Worm (Caenorhabditis elegans) whole organism, young adult: ENCODE measurements around the gene C48B4.9.

Source experiments
- F23B12.7 ChIP-seq: sonication (generic microtip); optimal IDR thresholded peaks from 2 replicates; lab custom pipeline; 2017; ENCODE audit warnings: missing genetic modification characterization, mild to moderate bottlenecking, missing compliant biosample characterization, antibody characterized with exemption, moderate library complexity; ENCODE audit not compliant: insufficient read depth
- F33H1.4 ChIP-seq: fragments of 200-800 bp; sonication (Bioruptor generic); IDR thresholded peaks from 2 replicates; pipeline ENCODE4 v1.3.6; 2022; ENCODE audit warnings: missing genetic modification reagents, missing genetic modification characterization, missing compliant biosample characterization
- F57A8.1 ChIP-seq: fragments of 200-800 bp; sonication (Bioruptor generic); optimal IDR thresholded peaks from 2 replicates; lab custom pipeline; 2018; ENCODE audit warnings: mild to moderate bottlenecking, missing genetic modification characterization, moderate library complexity, missing compliant biosample characterization
- attf-5 ChIP-seq: fragments of 200-800 bp; sonication (Bioruptor generic); optimal IDR thresholded peaks from 2 replicates; lab custom pipeline; 2018; ENCODE audit warnings: mild to moderate bottlenecking, missing genetic modification characterization, missing compliant biosample characterization
- bed-2 ChIP-seq: fragments of 200-800 bp; sonication (Bioruptor generic); IDR thresholded peaks from 2 replicates; pipeline ENCODE4 v1.3.6; 2022; ENCODE audit warnings: missing genetic modification reagents, missing genetic modification characterization, missing compliant biosample characterization
- ccch-3 ChIP-seq: fragments of 200-800 bp; sonication (Bioruptor generic); optimal IDR thresholded peaks from 2 replicates; lab custom pipeline; 2018; ENCODE audit warnings: mild to moderate bottlenecking, missing genetic modification characterization, missing compliant biosample characterization
- ceh-27 ChIP-seq: fragments of 200-800 bp; sonication (Bioruptor generic); optimal IDR thresholded peaks from 2 replicates; lab custom pipeline; 2018; ENCODE audit warnings: mild to moderate bottlenecking, missing genetic modification characterization, moderate library complexity, missing compliant biosample characterization
- dox-1 ChIP-seq: fragments of 200-800 bp; sonication (Bioruptor generic); IDR thresholded peaks from 2 replicates; pipeline ENCODE4 v1.3.6; 2022; ENCODE audit warnings: missing genetic modification reagents, missing genetic modification characterization, missing compliant biosample characterization
- dpl-1 ChIP-seq: fragments of 150-350 bp; optimal IDR thresholded peaks from 2 replicates; lab custom pipeline; 2014; ENCODE audit warnings: missing biosample characterization, missing genetic modification reagents, missing genetic modification characterization
- egl-44 ChIP-seq: fragments of 200-800 bp; sonication (Bioruptor generic); IDR thresholded peaks from 2 replicates; pipeline ENCODE4 v1.3.6; 2022; ENCODE audit warnings: missing genetic modification reagents, missing genetic modification characterization, missing compliant biosample characterization
- egrh-3 ChIP-seq: fragments of 200-800 bp; sonication (Bioruptor generic); IDR thresholded peaks from 2 replicates; pipeline ENCODE4 v1.3.6; 2022; ENCODE audit warnings: missing genetic modification reagents, missing genetic modification characterization, missing compliant biosample characterization
- hlh-26 ChIP-seq: fragments of 200-800 bp; sonication (Bioruptor generic); conservative IDR thresholded peaks from 2 replicates; pipeline ENCODE4 v1.3.6; 2022; ENCODE audit warnings: missing genetic modification reagents, missing genetic modification characterization, missing compliant biosample characterization
- hmg-1.2 ChIP-seq: fragments of 200-800 bp; sonication (Bioruptor generic); IDR thresholded peaks from 2 replicates; pipeline ENCODE4 v1.3.6; 2022; ENCODE audit warnings: missing genetic modification reagents, missing genetic modification characterization, missing compliant biosample characterization
- hrde-1 ChIP-seq: sonication (generic microtip); optimal IDR thresholded peaks from 2 replicates; lab custom pipeline; 2016; ENCODE audit warnings: missing genetic modification characterization, mild to moderate bottlenecking, missing compliant biosample characterization, moderate library complexity, missing genotype, missing genetic modification reagents, borderline replicate concordance
- hsf-1 ChIP-seq: fragments of 200-800 bp; sonication (Bioruptor generic); IDR thresholded peaks from 2 replicates; pipeline ENCODE4 v1.3.6; 2022; ENCODE audit warnings: missing genetic modification reagents, missing genetic modification characterization, missing compliant biosample characterization
- let-607 ChIP-seq, 2 experiments: fragments of 200-800 bp in 1 of 2; sonication (Bioruptor generic) in 1 of 2; sonication (generic microtip) in 1 of 2; optimal IDR thresholded peaks; 2 replicates each; lab custom pipeline; 2016 to 2018; ENCODE audit warnings: mild to moderate bottlenecking in 2 of 2, missing compliant biosample characterization in 2 of 2, missing genetic modification characterization in 2 of 2, moderate library complexity in 2 of 2, missing genotype in 1 of 2
- lin-35 ChIP-seq, 3 experiments: fragments of 150-350 bp in 2 of 3; sonication (generic microtip) in 1 of 3; optimal IDR thresholded peaks; 2 replicates each; lab custom pipeline; 2014 to 2018; ENCODE audit warnings: missing biosample characterization in 3 of 3, missing genetic modification characterization in 3 of 3, missing genetic modification reagents in 3 of 3
- lsl-1 ChIP-seq: fragments of 200-800 bp; sonication (Bioruptor generic); optimal IDR thresholded peaks from 2 replicates; lab custom pipeline; 2018; ENCODE audit warnings: mild to moderate bottlenecking, missing genetic modification characterization, moderate library complexity, missing compliant biosample characterization
- madf-3 ChIP-seq: fragments of 200-800 bp; sonication (Bioruptor generic); IDR thresholded peaks from 2 replicates; pipeline ENCODE4 v1.3.6; 2022; ENCODE audit warnings: missing genetic modification reagents, missing genetic modification characterization, missing compliant biosample characterization
- madf-6 ChIP-seq: fragments of 200-800 bp; sonication (Bioruptor generic); IDR thresholded peaks from 2 replicates; pipeline ENCODE4 v1.3.6; 2022; ENCODE audit warnings: missing genetic modification reagents, missing genetic modification characterization, missing compliant biosample characterization
- mcd-1 ChIP-seq: fragments of 200-800 bp; sonication (Bioruptor generic); IDR thresholded peaks from 2 replicates; pipeline ENCODE4 v1.3.6; 2022; ENCODE audit warnings: missing genetic modification reagents, missing genetic modification characterization, missing compliant biosample characterization
- nhr-179 ChIP-seq: sonication (generic microtip); optimal IDR thresholded peaks from 2 replicates; lab custom pipeline; 2016; ENCODE audit warnings: mild to moderate bottlenecking, missing genetic modification characterization, missing compliant biosample characterization
- nhr-80 ChIP-seq: sonication (generic microtip); optimal IDR thresholded peaks from 2 replicates; lab custom pipeline; 2016; ENCODE audit warnings: missing genetic modification characterization, missing compliant biosample characterization
- pbrm-1 ChIP-seq: fragments of 200-800 bp; sonication (Bioruptor generic); IDR thresholded peaks from 2 replicates; pipeline ENCODE4 v1.3.6; 2022; ENCODE audit warnings: missing genetic modification reagents, missing genetic modification characterization, missing compliant biosample characterization
- repo-1 ChIP-seq: sonication (generic microtip); optimal IDR thresholded peaks from 2 replicates; lab custom pipeline; 2017; ENCODE audit warnings: mild to moderate bottlenecking, missing genetic modification characterization, missing compliant biosample characterization
- unc-130 ChIP-seq: sonication (generic microtip); optimal IDR thresholded peaks from 2 replicates; lab custom pipeline; 2016; ENCODE audit warnings: missing genetic modification reagents, missing genetic modification characterization, missing compliant biosample characterization
- xnd-1 ChIP-seq: sonication (generic microtip); optimal IDR thresholded peaks from 2 replicates; lab custom pipeline; 2016; ENCODE audit warnings: missing genotype, missing genetic modification reagents, missing genetic modification characterization, missing compliant biosample characterization
- ztf-18 ChIP-seq: sonication (generic microtip); optimal IDR thresholded peaks from 2 replicates; lab custom pipeline; 2016; ENCODE audit warnings: missing genotype, mild to moderate bottlenecking, missing genetic modification characterization, missing compliant biosample characterization
- ztf-3 ChIP-seq: fragments of 200-800 bp; sonication (Bioruptor generic); optimal IDR thresholded peaks from 2 replicates; lab custom pipeline; 2018; ENCODE audit warnings: mild to moderate bottlenecking, missing genetic modification characterization, missing compliant biosample characterization

Gene C48B4.9

DNA sequence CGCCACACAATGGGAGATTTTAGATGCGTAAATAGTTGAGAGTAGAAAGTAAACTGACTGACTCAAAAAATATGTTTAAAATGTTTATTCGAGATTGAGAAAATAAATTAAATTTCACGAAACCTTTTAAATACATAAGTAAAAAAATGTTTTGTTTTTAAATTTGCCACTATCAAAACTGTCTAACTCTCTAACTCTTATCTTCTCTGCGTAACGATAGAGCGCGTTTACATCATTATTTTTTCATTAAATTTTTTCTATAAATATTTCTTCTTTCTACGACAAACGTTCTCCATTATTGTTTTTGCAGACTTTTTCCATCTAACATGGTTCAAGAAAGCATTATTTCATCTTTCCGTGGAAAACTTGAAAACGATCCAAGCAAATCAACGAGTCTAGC lies 20.3 kb downstream of the C48B4.9 start, which contains the start of gene eif-2Balpha:
eif-2Balpha (plus strand) TSS at position 304 of the 400 bp plus-strand sequence.
- TF ChIP-seq hrde-1 (tag; lab: Kevin White, UChicago) (no peak), F57A8.1 (GFP tag; lab: Kevin White, UChicago) (no peak), hmg-1.2 (peak; percentile 51; the same call in 1 of the 2 replicates), attf-5 (GFP tag; lab: Kevin White, UChicago) (peak; percentile 18), lsl-1 (GFP tag; lab: Kevin White, UChicago) (peak; percentile 31), mcd-1 (GFP tag; lab: Robert Waterston, UW) (peak; percentile 44; the same call in 1 of the 2 replicates), ceh-27 (GFP tag; lab: Kevin White, UChicago) (no peak)

DNA sequence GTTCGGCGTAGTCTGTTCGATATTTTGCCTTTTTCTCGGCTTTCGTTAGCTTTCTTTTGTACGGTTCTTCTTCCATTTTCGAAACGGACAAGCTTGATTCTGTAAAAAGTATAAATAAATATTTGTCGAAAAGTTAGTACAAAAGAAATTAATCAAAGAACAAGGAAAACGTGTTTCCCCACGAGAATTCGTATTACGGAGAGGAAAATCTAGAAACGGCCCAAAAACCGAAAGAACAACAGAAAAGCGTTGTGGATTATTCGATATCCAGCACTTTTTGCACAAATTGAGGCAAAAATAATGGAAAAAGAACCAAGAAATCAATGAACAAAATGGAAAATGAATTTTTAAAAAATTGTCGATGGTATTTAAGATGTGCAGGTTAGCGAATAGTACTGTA lies 20.9 kb downstream of the C48B4.9 start, which contains the start of gene mut-7:
mut-7 (minus strand) TSS at position 101 of the 400 bp plus-strand sequence.
- TF ChIP-seq ztf-3 (GFP tag; lab: Kevin White, UChicago) = no peak
- TF ChIP-seq madf-6 = peak; percentile 37; the same call in 1 of the 2 replicates

DNA sequence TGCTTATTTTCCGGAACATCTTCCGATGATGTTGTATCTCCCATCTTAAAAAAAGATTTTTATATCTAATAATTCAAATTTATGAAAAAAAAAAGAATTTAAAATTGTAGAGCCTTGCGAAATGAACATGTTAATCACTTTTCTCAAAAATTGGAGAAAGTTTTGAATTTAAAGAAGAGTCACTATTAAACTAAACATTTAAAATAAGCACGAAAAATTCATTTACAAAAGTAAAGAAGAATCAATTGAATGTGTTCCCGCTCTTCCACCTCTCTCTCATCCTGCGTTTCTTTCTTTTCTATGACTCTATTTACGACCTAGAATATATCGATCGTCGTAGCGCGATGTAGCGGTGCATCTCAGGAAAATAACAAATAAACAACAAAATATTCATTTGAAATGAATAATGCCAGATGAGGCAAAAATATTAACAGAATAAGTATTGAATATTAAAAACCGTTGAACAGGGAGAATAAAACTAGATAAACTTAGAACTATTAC lies 24.4 kb downstream of the C48B4.9 start, which contains the start of gene ZK1098.3:
ZK1098.3 (minus strand) TSS at position 51 of the 501 bp plus-strand sequence.
- TF ChIP-seq dpl-1 (GFP tag; lab: Kevin White, UChicago) = no peak
- peak; percentile 27; the same call in 1 of the 2 replicates for TF ChIP-seq hmg-1.2
- TF ChIP-seq attf-5 (GFP tag; lab: Kevin White, UChicago) = peak; percentile 2

DNA sequence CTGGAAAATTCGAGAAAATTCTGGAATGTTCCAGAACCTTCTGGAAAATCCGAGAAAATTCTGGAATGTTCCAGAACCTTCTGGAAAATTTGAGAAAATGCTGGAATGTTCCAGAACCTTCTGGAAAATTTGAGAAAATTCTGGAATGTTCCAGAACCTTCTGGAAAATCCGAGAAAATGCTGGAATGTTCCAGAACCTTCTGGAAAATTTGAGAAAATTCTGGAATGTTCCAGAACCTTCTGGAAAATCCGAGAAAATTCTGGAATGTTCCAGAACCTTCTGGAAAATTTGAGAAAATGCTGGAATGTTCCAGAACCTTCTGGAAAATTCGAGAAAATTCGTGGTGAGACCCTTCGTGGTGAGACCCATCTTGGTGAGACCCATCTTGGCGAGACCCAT lies 28.9 kb downstream of the C48B4.9 start:
- TF ChIP-seq dox-1 (GFP tag; lab: Robert Waterston, UW) (0 out of 2 replicates have a peak, but pooled peaks have one; percentile 29), egrh-3 (0 out of 2 replicates have a peak, but pooled peaks have one; percentile 27), F33H1.4 (GFP tag; lab: Robert Waterston, UW) (peak; percentile 52), hsf-1 (peak; percentile 96), madf-6 (peak; percentile 19; the same call in 1 of the 2 replicates), pbrm-1 (GFP tag; lab: Robert Waterston, UW) (peak; percentile 17; the same call in 1 of the 2 replicates)

DNA sequence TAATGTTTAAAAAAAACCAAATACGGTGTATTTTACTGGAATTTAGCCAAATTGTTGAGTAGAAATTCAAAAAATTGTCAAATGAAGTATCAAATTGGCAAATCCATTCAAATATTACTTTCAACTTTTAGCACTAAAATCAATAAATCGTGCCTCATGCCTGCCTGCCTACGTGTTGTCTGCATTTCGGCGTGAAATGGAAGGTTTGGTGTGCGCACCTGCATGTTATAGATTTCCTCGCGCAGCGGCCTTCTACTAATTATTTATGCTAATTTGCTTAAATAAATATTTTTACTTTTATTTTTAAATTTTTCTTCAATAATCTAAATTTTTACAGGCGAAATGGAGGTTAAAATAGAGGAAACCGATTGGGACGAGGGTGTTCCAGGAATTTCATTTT lies 34.3 kb downstream of the C48B4.9 start, which contains the start of gene ZK1098.2:
ZK1098.2 (plus strand) TSS at position 336 of the 400 bp plus-strand sequence.
- TF ChIP-seq bed-2 (GFP tag; lab: Robert Waterston, UW) (no peak), F23B12.7 (tag; lab: Kevin White, UChicago) (peak; percentile 64), nhr-179 (tag; lab: Kevin White, UChicago) (no peak), attf-5 (GFP tag; lab: Kevin White, UChicago) (peak; percentile 61), unc-130 (GFP tag; lab: Kevin White, UChicago) (no peak), let-607 (tag; optimal IDR thresholded peaks at IDR 0.05; lab: Kevin White, UChicago) (peak; percentile 77 to 92), xnd-1 (tag; lab: Kevin White, UChicago) (no peak), nhr-80 (tag; lab: Kevin White, UChicago) (no peak), madf-3 (no peak), ccch-3 (GFP tag; lab: Kevin White, UChicago) (no peak), ztf-18 (tag; lab: Kevin White, UChicago) (peak; percentile 20), lin-35 (GFP tag; optimal IDR thresholded peaks at IDR 0.05; lab: Kevin White, UChicago) (peak in 1 of 3 experiments; percentile 49), egl-44 (0 out of 2 replicates have a peak, but pooled peaks have one; percentile 13)

DNA sequence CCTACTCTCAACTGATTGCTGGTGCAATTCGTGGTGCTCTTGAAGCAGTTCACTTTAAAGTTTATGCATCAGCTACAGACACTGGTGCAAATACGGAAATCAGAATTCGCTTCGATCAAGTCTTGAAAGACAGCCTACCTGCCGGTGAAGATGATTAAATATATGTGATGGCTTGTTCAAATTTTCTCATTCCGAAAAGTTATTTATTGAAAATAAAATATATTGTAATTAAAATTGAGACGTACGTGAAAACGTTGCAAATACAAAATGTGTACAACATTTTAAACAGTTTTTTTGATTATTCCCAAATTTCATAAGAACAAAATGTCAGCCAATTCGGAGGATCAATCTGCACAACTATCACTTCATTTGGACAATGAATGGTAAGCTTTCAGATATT lies 36.3 kb downstream of the C48B4.9 start, which contains the start of gene ZK1098.6:
ZK1098.6 (plus strand) TSS at position 301 of the 400 bp plus-strand sequence.
- TF ChIP-seq repo-1 (tag; lab: Kevin White, UChicago) (no peak), hlh-26 (GFP tag; lab: Robert Waterston, UW) (no peak), F57A8.1 (GFP tag; lab: Kevin White, UChicago) (no peak), pbrm-1 (GFP tag; lab: Robert Waterston, UW) (no peak)
